Worm (Caenorhabditis elegans) whole organism, L1 larva: ENCODE measurements around the gene fbxb-108.

ENCODE experiments used
- aha-1 ChIP-seq: fragments of 150-350 bp; optimal IDR thresholded peaks from 2 replicates; lab custom pipeline; 2014; ENCODE audit warnings: missing biosample characterization, missing genetic modification characterization
- ceh-90 ChIP-seq: sonication (generic microtip); optimal IDR thresholded peaks from 2 replicates; lab custom pipeline; 2016; ENCODE audit warnings: missing genetic modification characterization, missing compliant biosample characterization
- egl-27 ChIP-seq, 2 experiments: fragments of 150-350 bp in 1 of 2; sonication (generic microtip); optimal IDR thresholded peaks; 3 replicates each; lab custom pipeline; 2017 to 2018; ENCODE audit warnings: missing biosample characterization in 2 of 2, missing genetic modification characterization in 2 of 2, missing genetic modification reagents in 2 of 2
- fkh-4 ChIP-seq: sonication (generic microtip); optimal IDR thresholded peaks from 2 replicates; lab custom pipeline; 2016; ENCODE audit warnings: missing compliant biosample characterization, missing genetic modification characterization, borderline replicate concordance
- fos-1 ChIP-seq: fragments of 150-350 bp; optimal IDR thresholded peaks from 2 replicates; lab custom pipeline; 2014; ENCODE audit warnings: missing biosample characterization, missing genetic modification characterization
- mep-1 ChIP-seq: fragments of 150-350 bp; optimal IDR thresholded peaks from 2 replicates; lab custom pipeline; 2014; ENCODE audit warnings: missing biosample characterization, missing genetic modification characterization
- nhr-11 ChIP-seq: fragments of 150-350 bp; optimal IDR thresholded peaks from 2 replicates; lab custom pipeline; 2014; ENCODE audit warnings: missing biosample characterization, missing genetic modification characterization
- nhr-12 ChIP-seq: sonication (generic microtip); optimal IDR thresholded peaks from 2 replicates; lab custom pipeline; 2017; ENCODE audit warnings: missing biosample characterization, missing genetic modification characterization
- pag-3 ChIP-seq: sonication (generic microtip); optimal IDR thresholded peaks from 2 replicates; lab custom pipeline; 2017; ENCODE audit warnings: missing genetic modification characterization, mild to moderate bottlenecking, missing compliant biosample characterization, antibody characterized with exemption, borderline replicate concordance; ENCODE audit not compliant: insufficient read depth
- sox-4 ChIP-seq: sonication (generic microtip); optimal IDR thresholded peaks from 2 replicates; lab custom pipeline; 2016; ENCODE audit warnings: missing genetic modification characterization, missing compliant biosample characterization
- tbx-2 ChIP-seq: sonication (generic microtip); optimal IDR thresholded peaks from 2 replicates; lab custom pipeline; 2016; ENCODE audit warnings: missing genetic modification characterization, missing compliant biosample characterization
- unc-86 ChIP-seq: sonication (generic microtip); optimal IDR thresholded peaks from 2 replicates; lab custom pipeline; 2016; ENCODE audit warnings: missing genetic modification characterization, missing compliant biosample characterization
- xbp-1 ChIP-seq: sonication (generic microtip); optimal IDR thresholded peaks from 2 replicates; lab custom pipeline; 2016; ENCODE audit warnings: missing genetic modification characterization, missing compliant biosample characterization

- TF ChIP-seq ceh-90: no peak
- TF ChIP-seq nhr-11 (tag; lab: Kevin White, UChicago): no peak
- no peak for TF ChIP-seq nhr-12 (tag; lab: Kevin White, UChicago)
- no peak for TF ChIP-seq xbp-1
- no peak for TF ChIP-seq unc-86
- no peak for TF ChIP-seq tbx-2 (tag; lab: Kevin White, UChicago)
- no peak for TF ChIP-seq fos-1 (tag; lab: Kevin White, UChicago)
- no peak for TF ChIP-seq mep-1 (tag; lab: Kevin White, UChicago)
- no peak for TF ChIP-seq aha-1
- TF ChIP-seq sox-4 (tag; lab: Kevin White, UChicago): no peak
- no peak for TF ChIP-seq pag-3 (tag; lab: Kevin White, UChicago)
- no peak for TF ChIP-seq fkh-4 (tag; lab: Kevin White, UChicago)
- no peak for TF ChIP-seq egl-27 (tag; optimal IDR thresholded peaks at IDR 0.05; lab: Kevin White, UChicago)
Measured at ce11 chrII:2735192-2735591, 29.6 kb upstream of the fbxb-108 start, which contains the start of gene wdr-31.
